Fruit fly (Drosophila melanogaster): ENCODE measurements around the gene CG46468.

CG46468 gene

dm6 chr2L:9502786-9503443, 62.3 kb downstream of the CG46468 start (continued):
- TF ChIP-seq CG5245 (GFP tag; optimal IDR thresholded peaks at IDR 0.05), result peak; percentile 21
- TF ChIP-seq sob (GFP tag; IDR thresholded peaks at IDR 0.05), result peak; percentile 84
- TF ChIP-seq jumu (GFP tag; optimal IDR thresholded peaks at IDR 0.05), result peak; percentile 19
- TF ChIP-seq CG6765 (GFP tag; optimal IDR thresholded peaks at IDR 0.05), result no peak
- peak; percentile 36 for TF ChIP-seq CG10979 (tag; optimal IDR thresholded peaks at IDR 0.05)
- peak; percentile 64 for TF ChIP-seq CG13296 (GFP tag; optimal IDR thresholded peaks at IDR 0.05)
- no peak for TF ChIP-seq CG1647 (GFP tag; optimal IDR thresholded peaks at IDR 0.05)
- no peak for TF ChIP-seq bigmax (GFP tag; optimal IDR thresholded peaks at IDR 0.05)
- peak; percentile 37 for TF ChIP-seq zfh2 (GFP tag; optimal IDR thresholded peaks at IDR 0.05)
- TF ChIP-seq MTF-1 (GFP tag; optimal IDR thresholded peaks at IDR 0.05; ENCODE audit: borderline replicate concordance), result no peak
- TF ChIP-seq ash1 (GFP tag; optimal IDR thresholded peaks at IDR 0.05), result no peak
- peak; percentile 43; the same call in 1 of the 2 replicates for TF ChIP-seq Drgx (GFP tag; IDR thresholded peaks at IDR 0.05)
- no peak for TF ChIP-seq ssp (GFP tag; IDR thresholded peaks at IDR 0.05)
- no peak for TF ChIP-seq ab (GFP tag; optimal IDR thresholded peaks at IDR 0.05)
- peak; percentile 17 for TF ChIP-seq CrebB (tag; optimal IDR thresholded peaks at IDR 0.05)
- peak; percentile 63; the same call in 1 of the 3 replicates for TF ChIP-seq otp (GFP tag; IDR thresholded peaks at IDR 0.05)
- TF ChIP-seq CG1603 (tag; optimal IDR thresholded peaks at IDR 0.05), result no peak
- no peak for TF ChIP-seq Dfd (GFP tag; optimal IDR thresholded peaks at IDR 0.05)
- no peak; the same call in 1 of the 2 replicates for TF ChIP-seq CG13287 (GFP tag; IDR thresholded peaks at IDR 0.05; ENCODE audit: partially characterized antibody)
- no peak for TF ChIP-seq slp2 (GFP tag; optimal IDR thresholded peaks at IDR 0.05)
- TF ChIP-seq CG11723 (GFP tag; optimal IDR thresholded peaks at IDR 0.05), result peak; percentile 54
- TF ChIP-seq Blimp-1 (GFP tag; optimal IDR thresholded peaks at IDR 0.05), result peak; percentile 68
- no peak for TF ChIP-seq Tbp (GFP tag; optimal IDR thresholded peaks at IDR 0.05)
- no peak for TF ChIP-seq CG4404 (GFP tag; IDR thresholded peaks at IDR 0.05)
- no peak for TF ChIP-seq Side (GFP tag; optimal IDR thresholded peaks at IDR 0.05)
- TF ChIP-seq CG13123 (GFP tag; optimal IDR thresholded peaks at IDR 0.05), result peak; percentile 15
- TF ChIP-seq fd64A (GFP tag; optimal IDR thresholded peaks at IDR 0.05), result no peak
- TF ChIP-seq CG16815 (GFP tag; optimal IDR thresholded peaks at IDR 0.05), result peak; percentile 38
- TF ChIP-seq Dbx (GFP tag; IDR thresholded peaks at IDR 0.05), result peak; percentile 64
- TF ChIP-seq emc (GFP tag; optimal IDR thresholded peaks at IDR 0.05), result no peak
- peak; percentile 47 for TF ChIP-seq fd96Cb (tag; optimal IDR thresholded peaks at IDR 0.05)
- TF ChIP-seq CHES-1-like (GFP tag; optimal IDR thresholded peaks at IDR 0.05), result peak; percentile 17
- TF ChIP-seq CG6813 (GFP tag; optimal IDR thresholded peaks at IDR 0.05), result no peak
- no peak for TF ChIP-seq bab2 (GFP tag; optimal IDR thresholded peaks at IDR 0.05)
- TF ChIP-seq NC2α (GFP tag; optimal IDR thresholded peaks at IDR 0.05), result no peak
- no peak for TF ChIP-seq CG10431 (GFP tag; optimal IDR thresholded peaks at IDR 0.05)
- peak; percentile 44 for TF ChIP-seq CG16863 (GFP tag; optimal IDR thresholded peaks at IDR 0.05)
- TF ChIP-seq CG4820 (GFP tag; optimal IDR thresholded peaks at IDR 0.05), result peak; percentile 26
- TF ChIP-seq pfk (GFP tag; optimal IDR thresholded peaks at IDR 0.05), result no peak
- no peak for TF ChIP-seq CG1792 (GFP tag; optimal IDR thresholded peaks at IDR 0.05)
- TF ChIP-seq CG15479 (GFP tag; optimal IDR thresholded peaks at IDR 0.05), result no peak
- peak; percentile 88 for TF ChIP-seq CG15269 (tag; optimal IDR thresholded peaks at IDR 0.05)
- TF ChIP-seq phol (tag; optimal IDR thresholded peaks at IDR 0.05), result peak; percentile 54
- TF ChIP-seq stc (GFP tag; IDR thresholded peaks at IDR 0.05), result peak; percentile 80
- peak; percentile 75 for TF ChIP-seq Atf6 (GFP tag; IDR thresholded peaks at IDR 0.05)
- TF ChIP-seq CG2199 (GFP tag; IDR thresholded peaks at IDR 0.05), result no peak
- TF ChIP-seq Rx (GFP tag; IDR thresholded peaks at IDR 0.05), result peak; percentile 55
- TF ChIP-seq ac (GFP tag; optimal IDR thresholded peaks at IDR 0.05), result no peak
- no peak for TF ChIP-seq nau (GFP tag; optimal IDR thresholded peaks at IDR 0.05)
- TF ChIP-seq CG10267 (tag; optimal IDR thresholded peaks at IDR 0.05), result peak; percentile 26
